Worm (Caenorhabditis elegans) whole organism, L3 larva: Measurements from ENCODE around the gene ceh-99.
A peak's percentile ranks its signal among the peaks of the same experiment; 100 is the strongest.

Experiments
- R02D3.7 ChIP-seq: fragments of 150-350 bp; optimal IDR thresholded peaks from 2 replicates; lab custom pipeline; 2014; ENCODE audit warnings: missing biosample characterization, missing genetic modification characterization
- ZK546.5 ChIP-seq: sonication (generic microtip); optimal IDR thresholded peaks from 2 replicates; lab custom pipeline; 2017; ENCODE audit warnings: missing biosample characterization, missing genetic modification characterization
- aly-2 ChIP-seq: fragments of 150-350 bp; optimal IDR thresholded peaks from 2 replicates; lab custom pipeline; 2014; ENCODE audit warnings: missing biosample characterization, missing genetic modification characterization
- ama-1 ChIP-seq: fragments of 150-350 bp; optimal IDR thresholded peaks from 2 replicates; lab custom pipeline; 2018
- ceh-28 ChIP-seq: fragments of 150-350 bp; optimal IDR thresholded peaks from 2 replicates; lab custom pipeline; 2014; ENCODE audit warnings: missing biosample characterization, missing genetic modification reagents, missing genetic modification characterization
- ceh-82 ChIP-seq: fragments of 150-350 bp; optimal IDR thresholded peaks from 2 replicates; lab custom pipeline; 2014; ENCODE audit warnings: missing biosample characterization, missing genetic modification characterization
- ceh-9 ChIP-seq: sonication (generic microtip); optimal IDR thresholded peaks from 2 replicates; lab custom pipeline; 2018; ENCODE audit warnings: missing biosample characterization, missing genetic modification characterization
- daf-12 ChIP-seq: fragments of 150-350 bp; optimal IDR thresholded peaks from 2 replicates; lab custom pipeline; 2014; ENCODE audit warnings: missing biosample characterization, missing genetic modification reagents, missing genetic modification characterization
- elt-2 ChIP-seq: sonication (generic microtip); optimal IDR thresholded peaks from 2 replicates; lab custom pipeline; 2016; ENCODE audit warnings: missing genetic modification reagents, mild to moderate bottlenecking, missing genetic modification characterization, missing compliant biosample characterization
- elt-3 ChIP-seq, 3 experiments: fragments of 150-350 bp in 1 of 3; sonication (generic microtip) in 2 of 3; optimal IDR thresholded peaks; 2 replicates in 2 of 3; 4 replicates in 1 of 3; lab custom pipeline; 2014 to 2017; ENCODE audit warnings: missing biosample characterization in 3 of 3, missing genetic modification characterization in 3 of 3
- fkh-10 ChIP-seq: sonication (generic microtip); optimal IDR thresholded peaks from 2 replicates; lab custom pipeline; 2017; ENCODE audit warnings: missing biosample characterization, missing genetic modification reagents, missing genetic modification characterization
- fkh-2 ChIP-seq: fragments of 150-350 bp; optimal IDR thresholded peaks from 2 replicates; lab custom pipeline; 2014; ENCODE audit warnings: missing biosample characterization, missing genetic modification reagents, missing genetic modification characterization
- hmg-11 ChIP-seq: sonication (generic microtip); optimal IDR thresholded peaks from 2 replicates; lab custom pipeline; 2016; ENCODE audit warnings: missing genetic modification characterization, missing compliant biosample characterization
- jun-1 ChIP-seq: fragments of 150-350 bp; optimal IDR thresholded peaks from 2 replicates; lab custom pipeline; 2014; ENCODE audit warnings: missing biosample characterization, missing genetic modification reagents, missing genetic modification characterization
- lin-15B ChIP-seq: fragments of 150-350 bp; optimal IDR thresholded peaks from 2 replicates; lab custom pipeline; 2014; ENCODE audit warnings: missing biosample characterization, missing genetic modification characterization
- lin-39 ChIP-seq: fragments of 150-350 bp; optimal IDR thresholded peaks from 2 replicates; lab custom pipeline; 2018; ENCODE audit warnings: missing biosample characterization, missing genetic modification reagents, missing genetic modification characterization
- mdl-1 ChIP-seq: fragments of 150-350 bp; optimal IDR thresholded peaks from 2 replicates; lab custom pipeline; 2014; ENCODE audit warnings: missing biosample characterization, missing genetic modification characterization
- nfya-1 ChIP-seq: sonication (generic microtip); optimal IDR thresholded peaks from 2 replicates; lab custom pipeline; 2017; ENCODE audit warnings: missing genetic modification characterization, mild to moderate bottlenecking, missing compliant biosample characterization, antibody characterized with exemption, moderate library complexity; ENCODE audit not compliant: insufficient read depth
- nhr-11 ChIP-seq: fragments of 150-350 bp; optimal IDR thresholded peaks from 2 replicates; lab custom pipeline; 2014; ENCODE audit warnings: missing biosample characterization, missing genetic modification characterization
- nhr-12 ChIP-seq: fragments of 150-350 bp; optimal IDR thresholded peaks from 2 replicates; lab custom pipeline; 2014; ENCODE audit warnings: missing biosample characterization, missing genetic modification characterization
- nhr-237 ChIP-seq: fragments of 150-350 bp; optimal IDR thresholded peaks from 2 replicates; lab custom pipeline; 2014; ENCODE audit warnings: missing biosample characterization, missing genetic modification characterization
- nhr-25 ChIP-seq: sonication (generic microtip); optimal IDR thresholded peaks from 2 replicates; lab custom pipeline; 2017; ENCODE audit warnings: missing biosample characterization, missing genetic modification characterization
- nhr-28 ChIP-seq: fragments of 150-350 bp; optimal IDR thresholded peaks from 2 replicates; lab custom pipeline; 2014; ENCODE audit warnings: missing biosample characterization, missing genetic modification characterization
- nhr-43 ChIP-seq: sonication (generic microtip); optimal IDR thresholded peaks from 2 replicates; lab custom pipeline; 2016; ENCODE audit warnings: mild to moderate bottlenecking, missing genetic modification characterization, missing compliant biosample characterization; ENCODE audit not compliant: poor library complexity, severe bottlenecking
- nhr-76 ChIP-seq: fragments of 150-350 bp; sonication (generic microtip); optimal IDR thresholded peaks from 5 replicates; lab custom pipeline; 2014; ENCODE audit warnings: missing biosample characterization, missing genetic modification characterization
- nhr-77 ChIP-seq: fragments of 150-350 bp; optimal IDR thresholded peaks from 2 replicates; lab custom pipeline; 2014; ENCODE audit warnings: missing biosample characterization, missing genetic modification characterization
- pha-4 ChIP-seq: fragments of 150-350 bp; optimal IDR thresholded peaks from 2 replicates; lab custom pipeline; 2014; ENCODE audit warnings: missing biosample characterization, missing genetic modification reagents, missing genetic modification characterization
- pqm-1 ChIP-seq: fragments of 150-350 bp; optimal IDR thresholded peaks from 2 replicates; lab custom pipeline; 2017; ENCODE audit warnings: missing biosample characterization, missing genetic modification characterization, inconsistent platforms
- sea-2 ChIP-seq: fragments of 150-350 bp; sonication (generic microtip); optimal IDR thresholded peaks from 4 replicates; lab custom pipeline; 2014; ENCODE audit warnings: missing biosample characterization, missing genetic modification reagents, missing genetic modification characterization
- skn-1 ChIP-seq: fragments of 150-350 bp; optimal IDR thresholded peaks from 2 replicates; lab custom pipeline; 2014; ENCODE audit warnings: missing biosample characterization, missing genetic modification characterization
- snpc-4 ChIP-seq: fragments of 150-350 bp; optimal IDR thresholded peaks from 2 replicates; lab custom pipeline; 2014; ENCODE audit warnings: missing biosample characterization, missing genetic modification characterization
- tbx-2 ChIP-seq: sonication (generic microtip); optimal IDR thresholded peaks from 2 replicates; lab custom pipeline; 2016; ENCODE audit warnings: mild to moderate bottlenecking, missing genetic modification characterization, missing compliant biosample characterization
- unc-39 ChIP-seq: sonication (generic microtip); optimal IDR thresholded peaks from 4 replicates; lab custom pipeline; 2017; ENCODE audit warnings: missing biosample characterization, missing genetic modification characterization
- unc-62 ChIP-seq: fragments of 150-350 bp; sonication (generic microtip); optimal IDR thresholded peaks from 4 replicates; lab custom pipeline; 2014; ENCODE audit warnings: missing biosample characterization, missing genetic modification reagents, missing genetic modification characterization

ceh-99 gene

DNA sequence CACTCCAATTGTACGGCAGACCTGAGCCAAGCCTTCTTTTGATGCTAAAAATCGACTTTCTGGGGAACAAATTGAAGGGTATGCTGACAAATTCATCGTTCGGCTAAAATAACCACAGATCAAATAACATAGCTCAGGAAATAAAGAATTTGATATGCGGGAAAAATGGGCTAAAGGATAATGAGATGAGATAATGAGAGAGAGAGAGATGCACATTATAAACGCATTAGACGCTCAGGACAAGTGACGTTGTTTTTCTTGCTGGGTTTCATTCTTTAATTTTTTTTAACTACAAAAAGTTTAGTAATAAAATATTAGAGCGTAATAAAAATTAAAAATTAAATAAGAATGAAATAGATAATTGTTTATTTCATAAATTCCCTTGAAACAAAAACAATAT lies 5.2 kb upstream of the ceh-99 start, which contains the start of gene srh-69:
srh-69 (minus strand) TSS at position 101 of the 400 bp plus-strand sequence.
- TF ChIP-seq mdl-1 (no peak), pqm-1 (no peak), unc-62 (GFP tag; lab: Kevin White, UChicago) (no peak), aly-2 (tag; lab: Kevin White, UChicago) (no peak), snpc-4 (tag; lab: Kevin White, UChicago) (no peak), nhr-28 (tag; lab: Kevin White, UChicago) (no peak), nhr-25 (no peak), skn-1 (tag; lab: Kevin White, UChicago) (no peak), ama-1 (lab: Kevin White, UChicago) (no peak), fkh-10 (GFP tag; lab: Kevin White, UChicago) (no peak), ceh-82 (tag; lab: Kevin White, UChicago) (no peak), nhr-12 (no peak), unc-39 (no peak), nhr-77 (tag; lab: Kevin White, UChicago) (no peak), hmg-11 (tag; lab: Kevin White, UChicago) (no peak), nfya-1 (tag; lab: Kevin White, UChicago) (no peak), fkh-2 (tag; lab: Kevin White, UChicago) (no peak), ZK546.5 (tag; lab: Kevin White, UChicago) (no peak), R02D3.7 (no peak)

DNA sequence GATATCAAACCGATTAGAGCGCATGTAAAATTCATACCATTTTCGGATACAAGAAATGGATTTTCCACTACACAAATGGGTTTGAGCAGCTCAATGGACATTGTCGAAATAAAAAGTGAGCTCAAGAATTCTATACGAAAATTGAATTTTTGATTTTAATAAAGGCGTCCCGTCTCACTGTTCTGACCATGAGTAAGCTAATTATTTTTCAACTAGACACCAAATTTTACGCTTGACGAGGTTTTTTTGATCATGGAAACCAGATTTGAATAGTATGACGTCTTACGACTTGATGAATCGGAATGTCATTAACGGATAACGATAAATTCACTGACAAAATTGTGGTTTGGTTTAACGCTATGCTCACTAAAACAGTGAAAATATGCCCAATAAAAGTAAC lies 3.5 kb upstream of the ceh-99 start, which contains the start of gene srh-61:
srh-61 (minus strand) TSS at position 101 of the 400 bp plus-strand sequence.
- TF ChIP-seq aly-2 (tag; lab: Kevin White, UChicago) (no peak), ceh-28 (no peak), nhr-237 (tag; lab: Kevin White, UChicago) (no peak), ceh-82 (tag; lab: Kevin White, UChicago) (no peak), mdl-1 (no peak), sea-2 (GFP tag; lab: Kevin White, UChicago) (no peak), pqm-1 (no peak)
- TF ChIP-seq, all 47 proteins: peak for 0

DNA sequence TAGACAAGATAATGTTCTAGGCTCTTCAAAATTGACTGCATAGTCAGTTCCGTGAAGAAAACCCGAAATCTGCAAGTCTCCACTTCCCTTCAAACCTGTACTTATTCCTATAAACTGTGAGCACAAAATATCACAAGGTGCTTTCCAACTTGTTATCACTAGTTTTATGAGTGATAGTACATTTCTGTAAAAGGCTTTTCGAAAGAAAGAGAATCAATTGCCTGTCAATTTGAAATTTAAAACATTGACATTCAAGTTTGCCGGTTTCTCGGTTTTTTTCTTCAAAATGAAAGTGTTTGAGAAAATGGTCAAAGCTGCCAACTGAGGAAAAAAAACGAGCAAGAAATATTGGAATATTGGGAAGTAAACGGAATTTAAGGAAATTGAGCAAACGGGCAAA lies 1.8 kb upstream of the ceh-99 start:
- no peak for TF ChIP-seq nhr-76 (tag; lab: Kevin White, UChicago)
- TF ChIP-seq tbx-2 (tag; lab: Kevin White, UChicago): no peak
- TF ChIP-seq lin-15B (tag; lab: Kevin White, UChicago): no peak
- no peak for TF ChIP-seq elt-3 (tag; optimal IDR thresholded peaks at IDR 0.05; lab: Kevin White, UChicago)
- no peak for TF ChIP-seq nhr-237 (tag; lab: Kevin White, UChicago)
- no peak for TF ChIP-seq nhr-11 (tag; lab: Kevin White, UChicago)
- TF ChIP-seq nfya-1 (tag; lab: Kevin White, UChicago): no peak
- TF ChIP-seq ceh-9: no peak
- TF ChIP-seq lin-39: no peak
- TF ChIP-seq elt-2 (tag; lab: Kevin White, UChicago): peak; percentile 12
- no peak for TF ChIP-seq mdl-1
- peak; percentile 28 for TF ChIP-seq pqm-1
- no peak for TF ChIP-seq aly-2 (tag; lab: Kevin White, UChicago)
- no peak for TF ChIP-seq nhr-25

DNA sequence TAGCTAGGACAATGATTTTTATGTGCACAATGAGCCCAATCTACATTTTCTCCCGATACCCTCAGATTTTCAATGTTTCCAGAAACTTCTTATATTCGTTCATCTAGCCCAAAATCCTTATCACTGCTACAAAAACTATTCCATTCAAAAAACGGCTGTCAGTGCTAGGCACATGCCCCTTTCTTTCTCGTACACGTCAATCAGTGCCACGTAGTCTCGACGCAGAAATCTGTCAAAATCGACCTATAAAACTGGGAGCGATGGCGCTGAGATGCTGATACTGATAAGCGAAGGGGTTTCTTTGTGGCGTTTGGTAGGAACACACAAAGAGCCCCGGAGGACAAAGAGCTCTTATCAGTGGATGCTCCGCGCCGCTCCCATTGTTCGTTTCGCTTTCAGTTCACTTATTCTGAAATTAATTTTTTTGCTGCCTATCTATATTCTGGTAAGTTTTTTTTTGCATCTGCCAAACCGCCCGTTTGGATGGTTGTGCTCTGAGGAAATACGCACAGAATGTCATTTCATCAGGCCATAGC lies 904 bp upstream of the ceh-99 start, which contains the start of gene srh-70:
srh-70 (minus strand) TSS at position 51 of the 536 bp plus-strand sequence.
- TF ChIP-seq pha-4 (tag; lab: Kevin White, UChicago) (no peak), nhr-12 (no peak), ceh-9 (no peak), jun-1 (no peak), lin-15B (tag; lab: Kevin White, UChicago) (no peak), daf-12 (tag; lab: Kevin White, UChicago) (no peak), pqm-1 (peak; percentile 89), mdl-1 (no peak), nfya-1 (tag; lab: Kevin White, UChicago) (peak; percentile 25), nhr-11 (tag; lab: Kevin White, UChicago) (no peak), elt-2 (tag; lab: Kevin White, UChicago) (peak; percentile 99), fkh-10 (GFP tag; lab: Kevin White, UChicago) (no peak), nhr-43 (tag; lab: Kevin White, UChicago) (no peak)
